Comparison of ENCODE assay signal across 2 fruit fly cellular contexts in genomic region chrX:14481607-14482006, dm6.
TF ChIP-seq lines count a peak whose summit lies in the region.

No protein-coding gene starts in this region.

TF ChIP-seq in whole organism, prepupa, 60 proteins besides CTCF, POLR2A, EP300 and RAD21 (continued from another document):
- peak; percentile 86 for TF ChIP-seq achi (GFP tag; optimal IDR thresholded peaks at IDR 0.05; lab: Kevin White, UChicago)
- peak; percentile 39 to 83 for TF ChIP-seq ss (GFP tag; optimal IDR thresholded peaks at IDR 0.05; lab: Kevin White, UChicago)
- peak; percentile 76 for TF ChIP-seq CG1621 (tag; optimal IDR thresholded peaks at IDR 0.05; lab: Kevin White, UChicago)
- TF ChIP-seq CG3919 (GFP tag; optimal IDR thresholded peaks at IDR 0.05; lab: Kevin White, UChicago) = peak; percentile 91
- TF ChIP-seq CG10669 (GFP tag; optimal IDR thresholded peaks at IDR 0.05; lab: Kevin White, UChicago) = peak; percentile 81
- peak; percentile 75 for TF ChIP-seq CG11294 (GFP tag; IDR thresholded peaks at IDR 0.05; lab: Robert Waterston, UW)
- no peak for TF ChIP-seq fkh (GFP tag; optimal IDR thresholded peaks at IDR 0.05; lab: Kevin White, UChicago)
- peak; percentile 67 for TF ChIP-seq CG6808 (GFP tag; optimal IDR thresholded peaks at IDR 0.05; lab: Kevin White, UChicago)
- peak; percentile 89 for TF ChIP-seq CG4318 (GFP tag; optimal IDR thresholded peaks at IDR 0.05; lab: Kevin White, UChicago)
- TF ChIP-seq eg (GFP tag; IDR thresholded peaks at IDR 0.05; lab: Robert Waterston, UW) = peak; percentile 88
- TF ChIP-seq CG6276 (GFP tag; optimal IDR thresholded peaks at IDR 0.05; lab: Kevin White, UChicago) = peak; percentile 82
- TF ChIP-seq Blimp-1 (GFP tag; optimal IDR thresholded peaks at IDR 0.05; lab: Kevin White, UChicago) = peak; percentile 82
- peak; percentile 45 for TF ChIP-seq dsx (GFP tag; optimal IDR thresholded peaks at IDR 0.05; lab: Kevin White, UChicago; ENCODE audit: poor library complexity, severe bottlenecking)
- TF ChIP-seq Eip78C (GFP tag; lab: Kevin White, UChicago) = peak; percentile 98
- peak; percentile 83 for TF ChIP-seq net (GFP tag; optimal IDR thresholded peaks at IDR 0.05; lab: Kevin White, UChicago)
- TF ChIP-seq Gug (GFP tag; IDR thresholded peaks at IDR 0.05; lab: Robert Waterston, UW) = peak; percentile 85
- peak; percentile 69 for TF ChIP-seq fd85E (GFP tag; optimal IDR thresholded peaks at IDR 0.05; lab: Kevin White, UChicago)
- peak; percentile 54 to 76 for TF ChIP-seq salr (GFP tag; optimal IDR thresholded peaks at IDR 0.05; lab: Kevin White, UChicago)
- peak; percentile 93 for TF ChIP-seq Hr4 (GFP tag; optimal IDR thresholded peaks at IDR 0.05; lab: Kevin White, UChicago)
- peak; percentile 80 for TF ChIP-seq CG3032 (tag; optimal IDR thresholded peaks at IDR 0.05; lab: Kevin White, UChicago)
- TF ChIP-seq Eip75B (GFP tag; optimal IDR thresholded peaks at IDR 0.05; lab: Kevin White, UChicago) = peak; percentile 87
- TF ChIP-seq fd59A (GFP tag; optimal IDR thresholded peaks at IDR 0.05; lab: Kevin White, UChicago) = peak; percentile 64
- TF ChIP-seq CG11762 (GFP tag; optimal IDR thresholded peaks at IDR 0.05; lab: Kevin White, UChicago; ENCODE audit: insufficient read depth) = peak; percentile 80
- TF ChIP-seq Ets96B (tag; optimal IDR thresholded peaks at IDR 0.05; lab: Kevin White, UChicago) = peak; percentile 77
- TF ChIP-seq CG6163 (GFP tag; IDR thresholded peaks at IDR 0.05; lab: Robert Waterston, UW) = peak; percentile 94
- TF ChIP-seq Smox (GFP tag; optimal IDR thresholded peaks at IDR 0.05; lab: Kevin White, UChicago) = peak; percentile 89
- TF ChIP-seq CG16779 (tag; optimal IDR thresholded peaks at IDR 0.05; lab: Kevin White, UChicago) = peak; percentile 64
- peak; percentile 94 for TF ChIP-seq CG6792 (GFP tag; optimal IDR thresholded peaks at IDR 0.05; lab: Kevin White, UChicago)
- TF ChIP-seq Ets21C (GFP tag; optimal IDR thresholded peaks at IDR 0.05; lab: Kevin White, UChicago) = peak; percentile 88
- TF ChIP-seq CG10631 (GFP tag; optimal IDR thresholded peaks at IDR 0.05; lab: Kevin White, UChicago) = peak; percentile 88
- peak; percentile 31 for TF ChIP-seq Hr38 (GFP tag; optimal IDR thresholded peaks at IDR 0.05; lab: Kevin White, UChicago)
- peak; percentile 97 for TF ChIP-seq svp (GFP tag; lab: Kevin White, UChicago)
- TF ChIP-seq CG34406 (GFP tag; optimal IDR thresholded peaks at IDR 0.05; lab: Kevin White, UChicago) = peak; percentile 88
- peak; percentile 59 for TF ChIP-seq spab (GFP tag; optimal IDR thresholded peaks at IDR 0.05; lab: Kevin White, UChicago)
- peak; percentile 94 for TF ChIP-seq cyc (GFP tag; optimal IDR thresholded peaks at IDR 0.05; lab: Kevin White, UChicago)

TF ChIP-seq in whole organism, wandering third instar larva, 38 proteins besides CTCF, POLR2A, EP300 and RAD21 (continued from another document):
- TF ChIP-seq sv (GFP tag; optimal IDR thresholded peaks at IDR 0.05; lab: Kevin White, UChicago) (no peak), Hnf4 (GFP tag; optimal IDR thresholded peaks at IDR 0.05; lab: Kevin White, UChicago) (peak; percentile 74), Myc (optimal IDR thresholded peaks at IDR 0.05; lab: Kevin White, UChicago) (no peak), pan (optimal IDR thresholded peaks at IDR 0.05; lab: Kevin White, UChicago) (no peak), Jra (GFP tag; optimal IDR thresholded peaks at IDR 0.05; lab: Kevin White, UChicago) (no peak)
